Worm (Caenorhabditis elegans): Measurements from ENCODE around the gene ZK1320.2.

The ZK1320.2 gene

ce11 chrII:9644940-9645634 lies 13.7 kb downstream of the ZK1320.2 start:
- no peak for TF ChIP-seq chd-7 (tag; optimal IDR thresholded peaks at IDR 0.05)
- no peak for TF ChIP-seq atf-7 (tag; optimal IDR thresholded peaks at IDR 0.05)
- peak; percentile 50 for TF ChIP-seq nhr-80 (tag; optimal IDR thresholded peaks at IDR 0.05)
- TF ChIP-seq madf-6 (GFP tag; IDR thresholded peaks at IDR 0.05), result 0 out of 2 replicates have a peak, but pooled peaks have one; percentile 31
- TF ChIP-seq rpc-1 (optimal IDR thresholded peaks at IDR 0.05), result no peak
- no peak for TF ChIP-seq rpc-1 (tag; optimal IDR thresholded peaks at IDR 0.05)

- no peak for TF ChIP-seq him-1 (tag; optimal IDR thresholded peaks at IDR 0.05)
- no peak for TF ChIP-seq ets-4 (GFP tag; optimal IDR thresholded peaks at IDR 0.05)
- no peak for TF ChIP-seq Y56A3A.18 (GFP tag; IDR thresholded peaks at IDR 0.05)
- no peak for TF ChIP-seq nhr-179 (tag; optimal IDR thresholded peaks at IDR 0.05)
These were observed 14.4 kb downstream of the ZK1320.2 start, which contains the start of gene fzr-1 for ce11 chrII:9644438-9644837. Gene fzr-1 (minus strand): TSS chrII:9644466.

ce11 chrII:9636300-9636699 lies 22.5 kb downstream of the ZK1320.2 start, which contains the start of gene ZK1307.7:
Gene ZK1307.7 (plus strand): TSS chrII:9636600.
- TF ChIP-seq egrh-3 (GFP tag; IDR thresholded peaks at IDR 0.05) (no peak), mel-28 (tag; optimal IDR thresholded peaks at IDR 0.05; ENCODE audit: borderline replicate concordance) (no peak), B0019.2 (GFP tag; conservative IDR thresholded peaks at IDR 0.05) (no peak), ceh-40 (GFP tag; IDR thresholded peaks at IDR 0.05) (no peak), sea-2 (GFP tag; IDR thresholded peaks at IDR 0.05) (no peak), lin-40 (tag; optimal IDR thresholded peaks at IDR 0.05) (no peak), pbrm-1 (GFP tag; IDR thresholded peaks at IDR 0.05) (no peak), mxl-1 (tag; optimal IDR thresholded peaks at IDR 0.05) (no peak), Y79H2A.3 (GFP tag; conservative IDR thresholded peaks at IDR 0.05) (no peak), rpc-1 (optimal IDR thresholded peaks at IDR 0.05) (no peak), rpc-1 (tag; optimal IDR thresholded peaks at IDR 0.05) (no peak), mcd-1 (GFP tag; IDR thresholded peaks at IDR 0.05) (no peak), B0035.1 (tag; optimal IDR thresholded peaks at IDR 0.05) (no peak), F39B2.1 (GFP tag; IDR thresholded peaks at IDR 0.05) (no peak)

ce11 chrII:9633956-9634560 lies 24.7 kb downstream of the ZK1320.2 start:
- TF ChIP-seq madf-6 (GFP tag; IDR thresholded peaks at IDR 0.05), result peak; percentile 28
- TF ChIP-seq aptf-3 (GFP tag; IDR thresholded peaks at IDR 0.05), result 0 out of 2 replicates have a peak, but pooled peaks have one; percentile 22
- TF ChIP-seq D2030.7 (GFP tag; IDR thresholded peaks at IDR 0.05), result peak; percentile 21; the same call in 1 of the 2 replicates
- TF ChIP-seq dox-1 (GFP tag; IDR thresholded peaks at IDR 0.05), result peak; percentile 33; the same call in 1 of the 2 replicates
- peak; percentile 60 for TF ChIP-seq F33H1.4 (GFP tag; IDR thresholded peaks at IDR 0.05)
- TF ChIP-seq hsf-1 (GFP tag; IDR thresholded peaks at IDR 0.05), result peak; percentile 95
- TF ChIP-seq madf-3 (GFP tag; IDR thresholded peaks at IDR 0.05), result peak; percentile 70; the same call in 1 of the 2 replicates
- peak; percentile 14; the same call in 1 of the 2 replicates for TF ChIP-seq egrh-3 (GFP tag; IDR thresholded peaks at IDR 0.05)

- TF ChIP-seq sptf-2 (GFP tag; optimal IDR thresholded peaks at IDR 0.05) (no peak), Y67H2A.10 (GFP tag; conservative IDR thresholded peaks at IDR 0.05) (no peak), attf-3 (GFP tag; conservative IDR thresholded peaks at IDR 0.05) (no peak), pha-4 (tag; optimal IDR thresholded peaks at IDR 0.05) (no peak), hrde-1 (tag; optimal IDR thresholded peaks at IDR 0.05; ENCODE audit: borderline replicate concordance) (no peak), mes-4 (tag; optimal IDR thresholded peaks at IDR 0.05) (no peak), mxl-1 (tag; optimal IDR thresholded peaks at IDR 0.05) (no peak), madf-3 (GFP tag; IDR thresholded peaks at IDR 0.05) (no peak), madf-6 (GFP tag; IDR thresholded peaks at IDR 0.05) (no peak), unc-130 (GFP tag; optimal IDR thresholded peaks at IDR 0.05) (no peak), nfyb-1 (GFP tag; IDR thresholded peaks at IDR 0.05) (no peak), F33H1.4 (GFP tag; IDR thresholded peaks at IDR 0.05) (no peak), snpc-1.1 (tag; optimal IDR thresholded peaks at IDR 0.05; ENCODE audit: insufficient read depth) (no peak), rcor-1 (GFP tag; IDR thresholded peaks at IDR 0.05) (no peak)
These were observed 32.9 kb downstream of the ZK1320.2 start for ce11 chrII:9625930-9626329.

Data from whole organism, young adult.